Worm (Caenorhabditis elegans): ENCODE data around the gene polh-1.

polh-1 gene

DNA sequence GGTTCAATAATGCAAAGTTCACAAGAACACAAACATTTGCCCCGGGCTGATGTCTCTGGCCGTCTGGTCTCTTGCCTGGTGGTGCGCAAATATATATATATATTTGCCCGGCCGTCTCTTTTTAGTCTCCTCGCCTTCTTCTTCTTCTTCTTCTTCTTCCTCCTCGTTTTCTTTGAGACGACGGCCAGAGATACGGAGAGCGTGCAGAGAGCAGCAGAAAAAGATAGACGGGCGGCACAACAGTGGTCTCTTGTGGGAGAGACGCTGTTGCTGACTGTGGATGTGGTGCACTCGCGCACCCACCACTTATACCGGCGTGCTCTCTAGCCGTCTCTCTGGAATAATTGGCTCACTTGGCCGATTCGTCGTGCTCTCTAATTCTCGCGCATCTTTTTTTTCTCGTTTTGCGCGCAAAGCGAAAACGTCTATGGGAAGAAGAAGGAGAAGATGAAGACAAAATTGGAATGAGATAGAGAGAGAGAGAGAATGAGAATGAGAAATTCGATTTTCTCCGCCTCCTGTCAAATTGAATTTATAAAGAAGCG is 28.9 kb downstream of the polh-1 start (continued):
- peak; percentile 85 for TF ChIP-seq ceh-16 (tag; optimal IDR thresholded peaks at IDR 0.05)

DNA sequence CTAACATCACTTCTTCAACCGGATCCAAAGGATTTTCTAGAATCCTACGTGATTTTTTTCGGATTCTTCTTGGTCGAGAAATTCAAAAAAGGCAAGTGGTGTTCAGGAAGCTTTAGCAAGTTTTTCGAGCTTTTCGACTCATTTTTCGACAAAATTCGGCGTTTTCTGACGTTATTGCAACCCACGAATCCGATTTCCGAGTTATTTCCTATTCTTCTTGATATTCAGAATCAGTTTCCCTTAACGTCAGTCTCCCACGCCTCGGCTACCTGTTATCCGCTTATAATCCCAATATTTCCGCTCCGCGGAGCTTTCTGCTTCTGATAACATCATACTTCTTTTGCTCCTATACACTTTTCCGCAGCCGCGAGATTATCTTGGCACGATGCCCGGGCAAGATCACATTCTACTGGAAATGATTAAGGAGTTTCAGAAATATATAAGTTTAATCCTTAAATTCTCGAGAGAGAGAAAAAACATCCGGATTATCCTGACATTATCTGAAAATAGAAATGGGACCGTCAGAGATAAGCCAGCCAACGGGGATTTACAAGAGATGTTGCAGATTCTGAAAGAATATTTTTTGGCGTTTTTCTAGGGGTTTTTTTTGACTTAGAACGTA is 31.6 kb downstream of the polh-1 start:
- TF ChIP-seq lsy-2 (tag; optimal IDR thresholded peaks at IDR 0.05): no peak
- TF ChIP-seq snpc-4 (tag; optimal IDR thresholded peaks at IDR 0.05): no peak
- TF ChIP-seq gmeb-1 (tag; optimal IDR thresholded peaks at IDR 0.05): no peak
- no peak for TF ChIP-seq fos-1 (tag; optimal IDR thresholded peaks at IDR 0.05)
- TF ChIP-seq nhr-25 (tag; optimal IDR thresholded peaks at IDR 0.05): no peak
- no peak for TF ChIP-seq C34F6.9 (tag; optimal IDR thresholded peaks at IDR 0.05)
- no peak for TF ChIP-seq peb-1 (tag; optimal IDR thresholded peaks at IDR 0.05)
- TF ChIP-seq ZK546.5 (tag; optimal IDR thresholded peaks at IDR 0.05): no peak
- TF ChIP-seq ztf-4 (tag; optimal IDR thresholded peaks at IDR 0.05): no peak
- no peak for TF ChIP-seq Y55F3AM.14 (GFP tag; optimal IDR thresholded peaks at IDR 0.05)
- TF ChIP-seq ztf-1 (GFP tag; conservative IDR thresholded peaks at IDR 0.05): no peak
- no peak for TF ChIP-seq sem-4 (tag; optimal IDR thresholded peaks at IDR 0.05)
- TF ChIP-seq dmd-4 (tag; optimal IDR thresholded peaks at IDR 0.05): no peak
- TF ChIP-seq ama-1 (optimal IDR thresholded peaks at IDR 0.05): no peak

DNA sequence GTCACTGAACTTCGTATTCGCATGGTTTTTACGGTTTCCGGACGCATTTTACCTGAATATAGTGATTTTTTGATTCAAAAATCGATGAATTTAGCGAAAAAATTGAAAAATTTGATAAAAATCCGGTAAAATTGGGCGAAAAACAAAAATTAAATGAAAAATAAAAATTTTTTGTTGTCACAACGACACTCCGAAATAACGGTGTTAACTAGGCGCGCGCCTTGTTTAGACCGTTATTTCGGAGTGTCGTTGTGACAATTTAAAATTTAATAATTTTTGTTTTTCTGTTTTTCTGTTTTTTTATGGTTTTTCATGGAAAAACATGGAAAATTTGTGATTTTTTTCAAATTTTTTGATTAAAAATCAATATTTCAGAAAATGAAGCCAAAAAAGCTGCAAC is 44.5 kb downstream of the polh-1 start, which contains the start of the genes B0524.6 and pqn-41:
Gene B0524.6, minus strand, starts transcription at position 52 of the 400 bp plus-strand sequence.
Gene pqn-41, plus strand, starts transcription at position 370 of the 400 bp plus-strand sequence.
- TF ChIP-seq egl-27 (tag; optimal IDR thresholded peaks at IDR 0.05) (no peak), nhr-237 (tag; optimal IDR thresholded peaks at IDR 0.05) (no peak), ztf-1 (GFP tag; conservative IDR thresholded peaks at IDR 0.05) (no peak), nhr-21 (tag; optimal IDR thresholded peaks at IDR 0.05) (no peak), unc-39 (tag; optimal IDR thresholded peaks at IDR 0.05) (no peak), F13H6.1 (tag; optimal IDR thresholded peaks at IDR 0.05) (peak; percentile 43), lsy-2 (tag; optimal IDR thresholded peaks at IDR 0.05) (peak in 1 of 2 experiments; percentile 86), aly-2 (tag; optimal IDR thresholded peaks at IDR 0.05) (no peak), nhr-129 (tag; optimal IDR thresholded peaks at IDR 0.05) (no peak), lin-13 (GFP tag; optimal IDR thresholded peaks at IDR 0.05) (peak; percentile 71), crh-2 (tag; optimal IDR thresholded peaks at IDR 0.05) (peak; percentile 37), nhr-77 (tag; optimal IDR thresholded peaks at IDR 0.05) (no peak), fos-1 (tag; optimal IDR thresholded peaks at IDR 0.05) (peak; percentile 5), sem-4 (tag; optimal IDR thresholded peaks at IDR 0.05) (peak; percentile 32), unc-55 (GFP tag; optimal IDR thresholded peaks at IDR 0.05) (peak; percentile 91), elt-3 (tag; optimal IDR thresholded peaks at IDR 0.05) (no peak), lin-11 (tag; optimal IDR thresholded peaks at IDR 0.05) (no peak), R02D3.7 (tag; optimal IDR thresholded peaks at IDR 0.05) (no peak), blmp-1 (tag; optimal IDR thresholded peaks at IDR 0.05; ENCODE audit: insufficient read depth) (no peak), ceh-82 (tag; optimal IDR thresholded peaks at IDR 0.05) (no peak), ztf-4 (tag; optimal IDR thresholded peaks at IDR 0.05) (no peak), nhr-23 (tag; optimal IDR thresholded peaks at IDR 0.05) (no peak), zag-1 (tag; optimal IDR thresholded peaks at IDR 0.05) (no peak), snpc-4 (tag; optimal IDR thresholded peaks at IDR 0.05) (no peak), mdl-1 (tag; optimal IDR thresholded peaks at IDR 0.05) (no peak), nhr-12 (tag; optimal IDR thresholded peaks at IDR 0.05) (no peak), lin-39 (tag; optimal IDR thresholded peaks at IDR 0.05) (no peak), nhr-11 (tag; optimal IDR thresholded peaks at IDR 0.05) (no peak), elt-1 (tag; optimal IDR thresholded peaks at IDR 0.05) (no peak), dmd-4 (tag; optimal IDR thresholded peaks at IDR 0.05) (no peak), gmeb-1 (tag; optimal IDR thresholded peaks at IDR 0.05) (peak; percentile 70), C34F6.9 (tag; optimal IDR thresholded peaks at IDR 0.05) (peak; percentile 74), nhr-6 (tag; optimal IDR thresholded peaks at IDR 0.05) (no peak), nhr-25 (tag; optimal IDR thresholded peaks at IDR 0.05) (peak; percentile 18), mab-5 (tag; optimal IDR thresholded peaks at IDR 0.05) (no peak)

All from whole organism, L2 larva.